Fruit fly (Drosophila melanogaster): ENCODE data around the gene Tmem43.

The Tmem43 gene

dm6 chr3L:7903489-7904150 lies 11.3 kb downstream of the Tmem43 start (continued):
- TF ChIP-seq CG4707 (GFP tag; optimal IDR thresholded peaks at IDR 0.05) (peak; percentile 84), CG11723 (GFP tag; optimal IDR thresholded peaks at IDR 0.05) (peak; percentile 79), cato (GFP tag; optimal IDR thresholded peaks at IDR 0.05; ENCODE audit: borderline replicate concordance) (peak; percentile 74), cg (GFP tag; optimal IDR thresholded peaks at IDR 0.05) (no peak), CG12104 (GFP tag; optimal IDR thresholded peaks at IDR 0.05) (peak; percentile 71), CG10267 (tag; optimal IDR thresholded peaks at IDR 0.05) (peak; percentile 85), ara (GFP tag; IDR thresholded peaks at IDR 0.05) (peak; percentile 85), CG15479 (GFP tag; optimal IDR thresholded peaks at IDR 0.05) (no peak), Sox100B (GFP tag; optimal IDR thresholded peaks at IDR 0.05) (peak; percentile 85), Nf-YB (GFP tag; optimal IDR thresholded peaks at IDR 0.05) (peak; percentile 71), tio (GFP tag; optimal IDR thresholded peaks at IDR 0.05) (peak; percentile 62), CG15601 (tag; optimal IDR thresholded peaks at IDR 0.05) (peak; percentile 94), CG16863 (GFP tag; optimal IDR thresholded peaks at IDR 0.05) (peak; percentile 84), CG10209 (GFP tag; optimal IDR thresholded peaks at IDR 0.05) (peak; percentile 87), Ptx1 (GFP tag; IDR thresholded peaks at IDR 0.05) (peak; percentile 82), gem (tag; optimal IDR thresholded peaks at IDR 0.05) (peak; percentile 92), Nf-YC (tag; optimal IDR thresholded peaks at IDR 0.05) (no peak), CG8924 (tag; optimal IDR thresholded peaks at IDR 0.05) (peak; percentile 91), CG16815 (GFP tag; optimal IDR thresholded peaks at IDR 0.05) (peak; percentile 76), Deaf1 (tag; optimal IDR thresholded peaks at IDR 0.05) (peak; percentile 61), trem (tag; optimal IDR thresholded peaks at IDR 0.05) (peak; percentile 87), Trl (optimal IDR thresholded peaks at IDR 0.05) (no peak), Trl (GFP tag; optimal IDR thresholded peaks at IDR 0.05) (peak; percentile 86), pnt (GFP tag; optimal IDR thresholded peaks at IDR 0.05) (peak; percentile 65), sens-2 (GFP tag; IDR thresholded peaks at IDR 0.05) (peak; percentile 72), gce (GFP tag; IDR thresholded peaks at IDR 0.05) (peak; percentile 79; the same call in 2 of the 3 replicates), crp (GFP tag; optimal IDR thresholded peaks at IDR 0.05) (peak in 1 of 2 experiments; percentile 31), phol (tag; optimal IDR thresholded peaks at IDR 0.05) (peak; percentile 91), CG14441 (GFP tag; IDR thresholded peaks at IDR 0.05) (peak; percentile 82), CG1602 (GFP tag; optimal IDR thresholded peaks at IDR 0.05) (peak; percentile 87), pita (GFP tag; optimal IDR thresholded peaks at IDR 0.05) (no peak), croc (GFP tag; conservative IDR thresholded peaks at IDR 0.05) (peak; percentile 86), CG6813 (GFP tag; optimal IDR thresholded peaks at IDR 0.05) (peak; percentile 81), chn (GFP tag; optimal IDR thresholded peaks at IDR 0.05) (peak; percentile 76), hkb (optimal IDR thresholded peaks at IDR 0.05) (no peak), hkb (GFP tag; IDR thresholded peaks at IDR 0.05) (peak; percentile 86), CG10462 (GFP tag; optimal IDR thresholded peaks at IDR 0.05) (peak; percentile 69), amos (GFP tag; IDR thresholded peaks at IDR 0.05; ENCODE audit: partially characterized antibody) (no peak), Sry-δ (GFP tag; optimal IDR thresholded peaks at IDR 0.05) (peak; percentile 37), schlank (tag; optimal IDR thresholded peaks at IDR 0.05) (no peak), CG7987 (GFP tag; optimal IDR thresholded peaks at IDR 0.05) (peak; percentile 50), CG6254 (GFP tag; optimal IDR thresholded peaks at IDR 0.05) (peak; percentile 89), HLHmδ (GFP tag; optimal IDR thresholded peaks at IDR 0.05) (no peak), nom (GFP tag; optimal IDR thresholded peaks at IDR 0.05) (no peak), NC2α (GFP tag; optimal IDR thresholded peaks at IDR 0.05) (peak; percentile 61), gt (GFP tag; IDR thresholded peaks at IDR 0.05) (0 out of 2 replicates have a peak, but pooled peaks have one; percentile 42), CG11247 (GFP tag; IDR thresholded peaks at IDR 0.05) (peak; percentile 70), dmrt99B (tag; optimal IDR thresholded peaks at IDR 0.05) (peak; percentile 90), Dp (GFP tag; optimal IDR thresholded peaks at IDR 0.05) (no peak)
